Fruit fly (Drosophila melanogaster): ENCODE data around the gene Qsox4.

DNA sequence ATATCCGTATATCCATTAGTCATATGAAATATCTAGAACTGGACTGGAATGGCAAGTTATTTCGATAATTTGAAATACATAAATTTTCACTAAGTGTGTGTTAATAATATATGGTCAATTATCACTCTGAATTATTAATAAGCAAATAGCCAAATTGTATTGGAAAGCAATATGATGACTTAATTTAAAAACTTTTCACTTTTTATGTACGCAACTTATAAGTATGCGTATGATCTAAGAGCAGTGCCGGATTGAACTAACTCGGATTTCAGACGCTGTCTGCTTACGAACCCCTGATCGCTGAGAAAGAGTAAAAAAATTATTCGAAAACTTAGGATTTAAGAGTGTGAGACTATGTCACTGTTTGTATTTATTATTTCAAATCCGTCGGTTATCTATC is 19.0 kb downstream of the Qsox4 start, which contains the start of gene CG10232:
- TF ChIP-seq psq (GFP tag; optimal IDR thresholded peaks at IDR 0.05), result no peak
- no peak for TF ChIP-seq OdsH (GFP tag; optimal IDR thresholded peaks at IDR 0.05)
- no peak for TF ChIP-seq Jra (GFP tag; optimal IDR thresholded peaks at IDR 0.05)
- TF ChIP-seq Mio (GFP tag; optimal IDR thresholded peaks at IDR 0.05), result no peak
- no peak for TF ChIP-seq h (GFP tag; optimal IDR thresholded peaks at IDR 0.05)
- TF ChIP-seq woc (GFP tag; optimal IDR thresholded peaks at IDR 0.05), result no peak
- no peak for TF ChIP-seq Dif (GFP tag; optimal IDR thresholded peaks at IDR 0.05; ENCODE audit: partially characterized antibody)
- no peak for TF ChIP-seq Vsx2 (GFP tag; optimal IDR thresholded peaks at IDR 0.05; ENCODE audit: partially characterized antibody)
- TF ChIP-seq usp (GFP tag; optimal IDR thresholded peaks at IDR 0.05), result no peak
- no peak for TF ChIP-seq tai (GFP tag; optimal IDR thresholded peaks at IDR 0.05)
- TF ChIP-seq Hnf4 (GFP tag; optimal IDR thresholded peaks at IDR 0.05), result no peak
